Worm (Caenorhabditis elegans) whole organism, L2 larva: ENCODE results near the gene F26G1.9.

Source experiments
- ama-1 ChIP-seq: fragments of 150-350 bp; optimal IDR thresholded peaks from 2 replicates; lab custom pipeline; 2018; ENCODE audit warnings: inconsistent platforms
- blmp-1 ChIP-seq: sonication (generic microtip); optimal IDR thresholded peaks from 2 replicates; lab custom pipeline; 2017; ENCODE audit warnings: missing genetic modification characterization, mild to moderate bottlenecking, missing compliant biosample characterization, antibody characterized with exemption, moderate library complexity; ENCODE audit not compliant: insufficient read depth
- ceh-16 ChIP-seq: fragments of 150-350 bp; optimal IDR thresholded peaks from 2 replicates; lab custom pipeline; 2014; ENCODE audit warnings: missing biosample characterization, missing genetic modification characterization
- crh-2 ChIP-seq: sonication (generic microtip); optimal IDR thresholded peaks from 2 replicates; lab custom pipeline; 2017; ENCODE audit warnings: missing biosample characterization, missing genetic modification characterization
- dmd-4 ChIP-seq: sonication (generic microtip); optimal IDR thresholded peaks from 2 replicates; lab custom pipeline; 2017; ENCODE audit warnings: missing biosample characterization, missing genetic modification characterization
- elt-3 ChIP-seq: sonication (generic microtip); optimal IDR thresholded peaks from 2 replicates; lab custom pipeline; 2017; ENCODE audit warnings: missing biosample characterization, missing genetic modification characterization
- fos-1 ChIP-seq: fragments of 150-350 bp; optimal IDR thresholded peaks from 2 replicates; lab custom pipeline; 2014; ENCODE audit warnings: missing biosample characterization, missing genetic modification characterization
- lin-11 ChIP-seq: fragments of 150-350 bp; sonication (generic microtip); optimal IDR thresholded peaks from 2 replicates; lab custom pipeline; 2014; ENCODE audit warnings: missing biosample characterization, missing genetic modification characterization, inconsistent platforms, mixed read lengths
- lin-39 ChIP-seq: fragments of 150-350 bp; optimal IDR thresholded peaks from 2 replicates; lab custom pipeline; 2014; ENCODE audit warnings: missing biosample characterization, missing genetic modification reagents, missing genetic modification characterization
- lsy-2 ChIP-seq, 2 experiments: fragments of 150-350 bp in 1 of 2; sonication (generic microtip) in 1 of 2; optimal IDR thresholded peaks; 2 replicates each; lab custom pipeline; 2014 to 2017; ENCODE audit warnings: missing biosample characterization in 2 of 2, missing genetic modification characterization in 2 of 2
- nhr-10 ChIP-seq: sonication (generic microtip); optimal IDR thresholded peaks from 2 replicates; lab custom pipeline; 2017; ENCODE audit warnings: missing biosample characterization, missing genetic modification characterization
- nhr-25 ChIP-seq: fragments of 150-350 bp; sonication (generic microtip); optimal IDR thresholded peaks from 3 replicates; lab custom pipeline; 2014; ENCODE audit warnings: missing biosample characterization, missing genetic modification characterization
- skn-1 ChIP-seq: sonication (generic microtip); optimal IDR thresholded peaks from 2 replicates; lab custom pipeline; 2017; ENCODE audit warnings: missing biosample characterization, missing genetic modification characterization
- ztf-4 ChIP-seq: fragments of 150-350 bp; optimal IDR thresholded peaks from 2 replicates; lab custom pipeline; 2014; ENCODE audit warnings: missing biosample characterization, missing genetic modification characterization

- TF ChIP-seq dmd-4 (no peak), nhr-10 (tag; lab: Kevin White, UChicago) (no peak), elt-3 (tag; lab: Kevin White, UChicago) (no peak), ama-1 (lab: Kevin White, UChicago) (no peak), lin-11 (tag; lab: Kevin White, UChicago) (no peak), ceh-16 (tag; lab: Kevin White, UChicago) (no peak), crh-2 (tag; lab: Kevin White, UChicago) (no peak), skn-1 (tag; lab: Kevin White, UChicago) (no peak), lin-39 (no peak), lsy-2 (tag; optimal IDR thresholded peaks at IDR 0.05; lab: Kevin White, UChicago) (no peak), nhr-25 (tag; lab: Kevin White, UChicago) (peak; percentile 10), ztf-4 (tag; lab: Kevin White, UChicago) (no peak), fos-1 (no peak), blmp-1 (tag; lab: Kevin White, UChicago) (peak; percentile 93)
Measured at ce11 chrII:4734477-4734876, 39.3 kb downstream of the F26G1.9 start.
